Worm (Caenorhabditis elegans) whole organism, L4 larva: ENCODE data around the gene crls-1.

Source experiments
- F10B5.3 ChIP-seq: sonication (generic microtip); optimal IDR thresholded peaks from 2 replicates; lab custom pipeline; 2016; ENCODE audit warnings: mild to moderate bottlenecking, missing genetic modification characterization, missing compliant biosample characterization
- F26F4.8 ChIP-seq: fragments of 200-800 bp; sonication (Bioruptor generic); conservative IDR thresholded peaks from 2 replicates; pipeline ENCODE4 v1.3.6; 2022; ENCODE audit warnings: missing genetic modification characterization, missing compliant biosample characterization
- F44E2.7 ChIP-seq: fragments of 200-800 bp; sonication (Bioruptor generic); IDR thresholded peaks from 2 replicates; pipeline ENCODE4 v2.1.2; 2022; ENCODE audit warnings: missing genetic modification characterization, missing compliant biosample characterization
- R02D3.7 ChIP-seq: fragments of 150-350 bp; sonication (generic microtip); optimal IDR thresholded peaks from 3 replicates; lab custom pipeline; 2014; ENCODE audit warnings: missing biosample characterization, missing genetic modification characterization
- T20F7.1 ChIP-seq: fragments of 200-800 bp; sonication (Bioruptor generic); optimal IDR thresholded peaks from 2 replicates; lab custom pipeline; 2018; ENCODE audit warnings: mild to moderate bottlenecking, missing genetic modification characterization, missing compliant biosample characterization
- Y75B8A.6 ChIP-seq: fragments of 200-800 bp; sonication (Bioruptor generic); IDR thresholded peaks from 2 replicates; pipeline ENCODE4 v1.3.6; 2022; ENCODE audit warnings: missing genetic modification reagents, missing genetic modification characterization, missing compliant biosample characterization
- ZK546.5 ChIP-seq, 2 experiments: sonication (generic microtip); optimal IDR thresholded peaks; 2 replicates each; lab custom pipeline; 2017; ENCODE audit warnings: missing biosample characterization in 2 of 2, missing genetic modification characterization in 2 of 2
- aha-1 ChIP-seq: fragments of 150-350 bp; peaks from one replicate; lab custom pipeline; 2014; ENCODE audit warnings: missing biosample characterization, missing genetic modification characterization
- aly-2 ChIP-seq: sonication (generic microtip); optimal IDR thresholded peaks from 2 replicates; lab custom pipeline; 2018; ENCODE audit warnings: missing biosample characterization, missing genetic modification characterization
- ama-1 ChIP-seq: fragments of 150-350 bp; optimal IDR thresholded peaks from 2 replicates; lab custom pipeline; 2014; ENCODE audit warnings: inconsistent platforms, mixed read lengths
- ceh-32 ChIP-seq: sonication (generic microtip); optimal IDR thresholded peaks from 2 replicates; lab custom pipeline; 2016; ENCODE audit warnings: mild to moderate bottlenecking, missing genetic modification characterization, missing compliant biosample characterization; ENCODE audit not compliant: poor library complexity
- cey-2 ChIP-seq: sonication (generic microtip); optimal IDR thresholded peaks from 3 replicates; lab custom pipeline; 2017; ENCODE audit warnings: missing genetic modification characterization, mild to moderate bottlenecking, missing compliant biosample characterization, antibody characterized with exemption, borderline replicate concordance; ENCODE audit not compliant: insufficient read depth
- ctbp-1 ChIP-seq: fragments of 200-800 bp; sonication (Bioruptor generic); IDR thresholded peaks from 2 replicates; pipeline ENCODE4 v1.3.6; 2022; ENCODE audit warnings: missing genetic modification reagents, missing genetic modification characterization, missing compliant biosample characterization
- daf-16 ChIP-seq, 3 experiments: sonication (generic microtip); optimal IDR thresholded peaks; 2 replicates each; lab custom pipeline; 2016 to 2017; ENCODE audit warnings: missing genetic modification characterization in 3 of 3, missing genetic modification reagents in 3 of 3, mild to moderate bottlenecking in 2 of 3, missing compliant biosample characterization in 2 of 3, missing biosample characterization in 1 of 3, moderate library complexity in 1 of 3
- daf-19 ChIP-seq: fragments of 200-800 bp; sonication (Bioruptor generic); conservative IDR thresholded peaks from 2 replicates; pipeline ENCODE4 v1.3.6; 2022; ENCODE audit warnings: missing genetic modification characterization, missing compliant biosample characterization
- daf-8 ChIP-seq: fragments of 200-800 bp; sonication (Bioruptor generic); IDR thresholded peaks from 2 replicates; pipeline ENCODE4 v1.3.6; 2022; ENCODE audit warnings: missing genetic modification characterization, missing compliant biosample characterization
- dmd-6 ChIP-seq: fragments of 200-800 bp; sonication (Bioruptor generic); IDR thresholded peaks from 2 replicates; pipeline ENCODE4 v1.3.6; 2022; ENCODE audit warnings: missing genetic modification reagents, missing genetic modification characterization, missing compliant biosample characterization
- dmd-8 ChIP-seq: fragments of 200-800 bp; sonication (Bioruptor generic); IDR thresholded peaks from 2 replicates; pipeline ENCODE4 v1.3.6; 2022; ENCODE audit warnings: missing genetic modification characterization, missing compliant biosample characterization
- duxl-1 ChIP-seq: sonication (generic microtip); optimal IDR thresholded peaks from 2 replicates; lab custom pipeline; 2016; ENCODE audit warnings: mild to moderate bottlenecking, missing genetic modification characterization, moderate library complexity, missing compliant biosample characterization; ENCODE audit not compliant: poor library complexity
- egl-43 ChIP-seq: fragments of 200-800 bp; sonication (Bioruptor generic); IDR thresholded peaks from 2 replicates; pipeline ENCODE4 v1.3.6; 2022; ENCODE audit warnings: missing genetic modification reagents, missing genetic modification characterization, missing compliant biosample characterization
- gei-8 ChIP-seq: fragments of 200-800 bp; sonication (Bioruptor generic); optimal IDR thresholded peaks from 2 replicates; lab custom pipeline; 2018; ENCODE audit warnings: mild to moderate bottlenecking, missing genetic modification characterization, missing compliant biosample characterization
- hlh-30 ChIP-seq: sonication (generic microtip); optimal IDR thresholded peaks from 2 replicates; lab custom pipeline; 2017; ENCODE audit warnings: antibody characterized with exemption, mild to moderate bottlenecking, missing genetic modification characterization, missing compliant biosample characterization; ENCODE audit not compliant: insufficient read depth
- hmg-1.1 ChIP-seq: fragments of 200-800 bp; sonication (Bioruptor generic); IDR thresholded peaks from 2 replicates; pipeline ENCODE4 v1.3.6; 2022; ENCODE audit warnings: missing genetic modification reagents, missing genetic modification characterization, missing compliant biosample characterization
- lin-13 ChIP-seq: fragments of 150-350 bp; optimal IDR thresholded peaks from 2 replicates; lab custom pipeline; 2014; ENCODE audit warnings: missing biosample characterization, missing genetic modification reagents, missing genetic modification characterization
- lin-38 ChIP-seq: fragments of 200-800 bp; sonication (Bioruptor generic); IDR thresholded peaks from 2 replicates; pipeline ENCODE4 v1.3.6; 2022; ENCODE audit warnings: missing genetic modification reagents, missing genetic modification characterization, missing compliant biosample characterization
- lsy-2 ChIP-seq, 2 experiments: fragments of 150-350 bp in 1 of 2; sonication (generic microtip) in 1 of 2; optimal IDR thresholded peaks; 2 replicates each; lab custom pipeline; 2014 to 2017; ENCODE audit warnings: missing biosample characterization in 2 of 2, missing genetic modification characterization in 2 of 2
- madf-5 ChIP-seq, 2 experiments: fragments of 200-800 bp; sonication (Bioruptor generic); IDR thresholded peaks; 2 replicates each; pipeline ENCODE4 v1.3.6; 2022; ENCODE audit warnings: missing compliant biosample characterization in 2 of 2, missing genetic modification characterization in 2 of 2
- mdl-1 ChIP-seq, 2 experiments: fragments of 150-350 bp in 1 of 2; sonication (generic microtip) in 1 of 2; optimal IDR thresholded peaks; 2 replicates each; lab custom pipeline; 2014 to 2017; ENCODE audit warnings: missing biosample characterization in 2 of 2, missing genetic modification characterization in 2 of 2
- mdt-29 ChIP-seq: fragments of 200-800 bp; sonication (Bioruptor generic); IDR thresholded peaks from 2 replicates; pipeline ENCODE4 v1.3.6; 2022; ENCODE audit warnings: missing genetic modification reagents, missing genetic modification characterization, missing compliant biosample characterization
- mxl-2 ChIP-seq: fragments of 200-800 bp; sonication (Bioruptor generic); conservative IDR thresholded peaks from 2 replicates; pipeline ENCODE4 v1.3.6; 2022; ENCODE audit warnings: missing genetic modification reagents, missing genetic modification characterization, missing compliant biosample characterization
- mxl-3 ChIP-seq: fragments of 200-800 bp; sonication (Bioruptor generic); optimal IDR thresholded peaks from 2 replicates; lab custom pipeline; 2018; ENCODE audit warnings: mild to moderate bottlenecking, missing genetic modification characterization, missing compliant biosample characterization
- nhr-102 ChIP-seq: sonication (generic microtip); optimal IDR thresholded peaks from 2 replicates; lab custom pipeline; 2016; ENCODE audit warnings: mild to moderate bottlenecking, missing genetic modification characterization, moderate library complexity, missing compliant biosample characterization
- nhr-76 ChIP-seq: fragments of 150-350 bp; optimal IDR thresholded peaks from 2 replicates; lab custom pipeline; 2014; ENCODE audit warnings: missing biosample characterization, missing genetic modification characterization
- nhr-77 ChIP-seq: fragments of 150-350 bp; optimal IDR thresholded peaks from 2 replicates; lab custom pipeline; 2014; ENCODE audit warnings: missing biosample characterization, missing genetic modification characterization
- pha-4 ChIP-seq, 2 experiments: fragments of 150-350 bp in 1 of 2; fragments of 200-800 bp in 1 of 2; sonication (Bioruptor generic) in 1 of 2; IDR thresholded peaks in 1 of 2; optimal IDR thresholded peaks in 1 of 2; 2 replicates each; pipeline versions ENCODE4 v1.3.6 to Lab custom; 2014 to 2022; ENCODE audit warnings: missing genetic modification characterization in 2 of 2, missing genetic modification reagents in 2 of 2, missing biosample characterization in 1 of 2, missing compliant biosample characterization in 1 of 2
- pqm-1 ChIP-seq: sonication (generic microtip); optimal IDR thresholded peaks from 2 replicates; lab custom pipeline; 2017; ENCODE audit warnings: missing biosample characterization, missing genetic modification characterization
- set-16 ChIP-seq: fragments of 200-800 bp; sonication (Bioruptor generic); IDR thresholded peaks from 2 replicates; pipeline ENCODE4 v1.3.6; 2022; ENCODE audit warnings: missing genetic modification reagents, missing genetic modification characterization, missing compliant biosample characterization
- skn-1 ChIP-seq: fragments of 150-350 bp; optimal IDR thresholded peaks from 2 replicates; lab custom pipeline; 2014; ENCODE audit warnings: missing biosample characterization, missing genetic modification characterization
- snpc-1.2 ChIP-seq: fragments of 200-800 bp; sonication (Bioruptor generic); IDR thresholded peaks from 2 replicates; pipeline ENCODE4 v1.3.6; 2022; ENCODE audit warnings: missing genetic modification reagents, missing genetic modification characterization, missing compliant biosample characterization
- snpc-4 ChIP-seq: fragments of 150-350 bp; optimal IDR thresholded peaks from 2 replicates; lab custom pipeline; 2014; ENCODE audit warnings: missing biosample characterization, missing genetic modification characterization
- tag-97 ChIP-seq: fragments of 200-800 bp; sonication (Bioruptor generic); IDR thresholded peaks from 2 replicates; pipeline ENCODE4 v1.3.6; 2022; ENCODE audit warnings: missing genetic modification characterization, missing compliant biosample characterization
- tra-1 ChIP-seq: fragments of 200-800 bp; sonication (Bioruptor generic); IDR thresholded peaks from 2 replicates; pipeline ENCODE4 v1.3.6; 2022; ENCODE audit warnings: missing genetic modification reagents, missing genetic modification characterization, missing compliant biosample characterization
- vab-7 ChIP-seq: fragments of 200-800 bp; sonication (Bioruptor generic); IDR thresholded peaks from 2 replicates; pipeline ENCODE4 v1.3.6; 2022; ENCODE audit warnings: missing genetic modification reagents, missing genetic modification characterization, missing compliant biosample characterization
- zfp-2 ChIP-seq: sonication (generic microtip); optimal IDR thresholded peaks from 2 replicates; lab custom pipeline; 2016; ENCODE audit warnings: mild to moderate bottlenecking, missing genetic modification characterization, missing compliant biosample characterization
- zfp-3 ChIP-seq: fragments of 200-800 bp; sonication (Bioruptor generic); conservative IDR thresholded peaks from 2 replicates; pipeline ENCODE4 v1.3.6; 2022; ENCODE audit warnings: missing genetic modification reagents, missing genetic modification characterization, missing compliant biosample characterization
- zip-11 ChIP-seq: fragments of 200-800 bp; sonication (Bioruptor generic); IDR thresholded peaks from 2 replicates; pipeline ENCODE4 v1.3.6; 2022; ENCODE audit warnings: missing genetic modification characterization, missing compliant biosample characterization
- ztf-7 ChIP-seq: fragments of 150-350 bp; optimal IDR thresholded peaks from 2 replicates; lab custom pipeline; 2014; ENCODE audit warnings: missing biosample characterization, missing genetic modification characterization

crls-1 gene

DNA sequence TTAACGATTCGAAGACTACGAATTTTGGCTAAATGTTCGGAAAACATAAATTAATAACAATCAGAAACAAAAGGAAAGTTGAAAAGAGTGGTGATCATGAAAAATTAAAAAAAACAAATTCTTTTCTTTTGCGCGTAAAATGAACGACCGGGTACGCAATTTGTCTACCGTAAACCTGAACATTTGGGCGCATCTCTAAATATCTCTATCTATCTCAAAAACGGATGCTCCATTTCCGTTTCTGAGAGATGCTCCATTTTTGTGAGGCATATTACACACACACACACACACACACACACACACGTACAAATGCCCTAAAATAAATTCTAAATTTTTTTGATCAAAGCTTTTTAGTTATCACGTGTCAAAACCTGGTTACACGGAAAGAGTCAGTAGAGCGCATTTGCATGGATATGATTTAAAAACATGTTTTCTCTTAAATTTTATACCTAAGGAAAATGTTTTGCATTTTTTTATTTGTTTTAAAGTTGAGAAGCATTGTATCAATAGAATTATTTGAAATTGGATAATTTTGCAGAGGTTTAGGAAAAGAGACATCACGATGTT lies 20.6 kb downstream of the crls-1 start:
- TF ChIP-seq lin-38 (GFP tag; lab: Robert Waterston, UW), result peak; percentile 44
- no peak for TF ChIP-seq daf-16 (GFP tag; optimal IDR thresholded peaks at IDR 0.05; lab: Kevin White, UChicago)
- TF ChIP-seq daf-16 (tag; optimal IDR thresholded peaks at IDR 0.05; lab: Kevin White, UChicago), result peak; percentile 26
- TF ChIP-seq set-16 (GFP tag; lab: Robert Waterston, UW), result no peak
- TF ChIP-seq hlh-30 (tag; lab: Kevin White, UChicago), result peak; percentile 50
- TF ChIP-seq lsy-2 (tag; optimal IDR thresholded peaks at IDR 0.05; lab: Kevin White, UChicago), result peak in 1 of 2 experiments; percentile 52
- peak; percentile 23 for TF ChIP-seq T20F7.1 (GFP tag; lab: Kevin White, UChicago)
- no peak for TF ChIP-seq R02D3.7
- TF ChIP-seq, all 104 proteins: peak for 5

DNA sequence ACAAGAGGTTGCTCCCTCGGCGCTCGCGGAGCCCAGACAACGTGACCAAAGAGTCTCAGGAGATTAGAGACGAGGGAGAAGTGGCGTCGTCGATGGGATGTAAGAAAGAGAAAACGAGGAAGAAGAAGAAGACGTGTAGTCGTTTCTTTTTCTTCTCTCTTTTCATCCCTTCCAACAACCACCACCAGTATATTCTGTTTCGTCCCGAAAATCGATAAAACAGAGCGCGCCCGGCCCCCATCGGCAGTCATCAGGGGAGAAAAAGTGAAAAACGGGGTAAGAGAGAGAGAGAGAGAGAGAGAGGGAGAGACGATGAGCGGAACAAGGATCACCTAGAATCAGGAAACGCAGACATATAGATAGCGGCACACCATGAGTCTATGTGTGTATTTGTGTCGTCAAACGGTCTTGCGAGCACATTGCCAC lies 21.8 kb downstream of the crls-1 start:
- TF ChIP-seq gei-8 (GFP tag; lab: Kevin White, UChicago), result no peak
- TF ChIP-seq egl-43, result peak; percentile 76
- TF ChIP-seq ceh-32 (tag; lab: Kevin White, UChicago), result no peak
- TF ChIP-seq duxl-1 (tag; lab: Kevin White, UChicago), result no peak
- no peak for TF ChIP-seq lin-13 (GFP tag; lab: Kevin White, UChicago)
- no peak for TF ChIP-seq nhr-102 (tag; lab: Kevin White, UChicago)
- TF ChIP-seq F44E2.7 (GFP tag; lab: Robert Waterston, UW), result no peak
- TF ChIP-seq ama-1, result peak; percentile 48
- TF ChIP-seq aha-1 (tag; lab: Kevin White, UChicago), result peak; percentile 94
- TF ChIP-seq hlh-30 (tag; lab: Kevin White, UChicago), result peak; percentile 88
- TF ChIP-seq zfp-3 (GFP tag; lab: Robert Waterston, UW), result no peak
- TF ChIP-seq mdl-1 (tag; optimal IDR thresholded peaks at IDR 0.05; lab: Kevin White, UChicago), result peak; percentile 1 to 72
- no peak for TF ChIP-seq daf-19 (GFP tag; lab: Robert Waterston, UW)
- peak; percentile 78 for TF ChIP-seq ctbp-1 (GFP tag; lab: Robert Waterston, UW)
- no peak for TF ChIP-seq nhr-76 (tag; lab: Kevin White, UChicago)
- no peak for TF ChIP-seq daf-16 (GFP tag; optimal IDR thresholded peaks at IDR 0.05; lab: Kevin White, UChicago)
- peak; percentile 69 for TF ChIP-seq daf-16 (tag; optimal IDR thresholded peaks at IDR 0.05; lab: Kevin White, UChicago)
- peak; percentile 86 for TF ChIP-seq hmg-1.1 (GFP tag; lab: Robert Waterston, UW)
- TF ChIP-seq F26F4.8, result no peak
- peak; percentile 88 for TF ChIP-seq mxl-3 (GFP tag; lab: Kevin White, UChicago)
- no peak for TF ChIP-seq Y75B8A.6 (GFP tag; lab: Robert Waterston, UW)
- peak; percentile 77 for TF ChIP-seq dmd-6
- no peak for TF ChIP-seq tag-97 (GFP tag; lab: Robert Waterston, UW)
- TF ChIP-seq mxl-2 (GFP tag; lab: Robert Waterston, UW), result no peak
- no peak for TF ChIP-seq cey-2 (tag; lab: Kevin White, UChicago)
- no peak for TF ChIP-seq daf-8 (GFP tag; lab: Robert Waterston, UW)
- no peak for TF ChIP-seq madf-5 (GFP tag; IDR thresholded peaks at IDR 0.05; lab: Robert Waterston, UW)
- no peak for TF ChIP-seq dmd-8 (GFP tag; lab: Robert Waterston, UW)
- TF ChIP-seq skn-1 (tag; lab: Kevin White, UChicago), result no peak
- no peak for TF ChIP-seq tra-1 (GFP tag; lab: Robert Waterston, UW)
- no peak for TF ChIP-seq vab-7 (GFP tag; lab: Robert Waterston, UW)
- TF ChIP-seq zfp-2 (tag; lab: Kevin White, UChicago), result no peak
- TF ChIP-seq ZK546.5 (tag; optimal IDR thresholded peaks at IDR 0.05; lab: Kevin White, UChicago), result no peak
- TF ChIP-seq T20F7.1 (GFP tag; lab: Kevin White, UChicago), result peak; percentile 61
- TF ChIP-seq ztf-7 (tag; lab: Kevin White, UChicago), result peak; percentile 7
- no peak for TF ChIP-seq zip-11 (GFP tag; lab: Robert Waterston, UW)
- TF ChIP-seq pha-4 (GFP tag; IDR thresholded peaks at IDR 0.05; lab: Robert Waterston, UW), result no peak
- no peak for TF ChIP-seq pha-4 (tag; optimal IDR thresholded peaks at IDR 0.05; lab: Kevin White, UChicago)
- no peak for TF ChIP-seq F10B5.3 (tag; lab: Kevin White, UChicago)
- peak; percentile 48; the same call in 1 of the 2 replicates for TF ChIP-seq snpc-1.2 (GFP tag; lab: Robert Waterston, UW)
- TF ChIP-seq nhr-77 (tag; lab: Kevin White, UChicago), result no peak
- TF ChIP-seq pqm-1, result peak; percentile 11
- TF ChIP-seq mdt-29 (GFP tag; lab: Robert Waterston, UW), result no peak
- TF ChIP-seq snpc-4 (tag; lab: Kevin White, UChicago), result no peak
- TF ChIP-seq aly-2 (tag; lab: Kevin White, UChicago), result no peak
